Fruit fly (Drosophila melanogaster) whole organism, wandering third instar larva: ENCODE data around the gene CG9673.

Experiments used
- dmrt93B ChIP-seq: fragments of 200-800 bp; sonication (Bioruptor generic); optimal IDR thresholded peaks from 2 replicates; lab custom pipeline; 2018; ENCODE audit warnings: missing biosample characterization, mild to moderate bottlenecking, missing genetic modification characterization
- lola ChIP-seq: fragments of >200 bp; optimal IDR thresholded peaks from 2 replicates; lab custom pipeline; 2017; ENCODE audit warnings: missing biosample characterization, missing genetic modification characterization

dm6 chrX:16678845-16679347 lies 24.8 kb downstream of the CG9673 start, which contains the start of the genes CG13010 and sing:
- TF ChIP-seq lola (GFP tag; lab: Kevin White, UChicago) (no peak), dmrt93B (GFP tag; lab: Kevin White, UChicago) (no peak)
